Fruit fly (Drosophila melanogaster) whole organism, adult: Measurements from ENCODE around the gene CG9547.
A peak's percentile ranks its signal among the peaks of the same experiment; 100 is the strongest.

Experiments
- CG12768 ChIP-seq: fragments of 200-800 bp; sonication (Bioruptor generic); optimal IDR thresholded peaks from 2 replicates; lab custom pipeline; 2017; ENCODE audit warnings: missing biosample characterization, missing genetic modification characterization, mild to moderate bottlenecking, moderate library complexity, missing genetic modification reagents
- CG1620 ChIP-seq: fragments of 200-800 bp; sonication (Bioruptor generic); optimal IDR thresholded peaks from 2 replicates; lab custom pipeline; 2016; ENCODE audit warnings: missing biosample characterization, missing genetic modification characterization
- CG5204 ChIP-seq: fragments of 200-800 bp; sonication (Bioruptor generic); optimal IDR thresholded peaks from 2 replicates; lab custom pipeline; 2016; ENCODE audit warnings: missing biosample characterization, missing genetic modification characterization
- CG7045 ChIP-seq: fragments of 200-800 bp; sonication (Bioruptor generic); optimal IDR thresholded peaks from 2 replicates; lab custom pipeline; 2017; ENCODE audit warnings: missing biosample characterization, mild to moderate bottlenecking, missing genetic modification characterization
- CG7101 ChIP-seq: fragments of 200-800 bp; sonication (Bioruptor generic); optimal IDR thresholded peaks from 2 replicates; lab custom pipeline; 2018; ENCODE audit warnings: missing biosample characterization, mild to moderate bottlenecking, missing genetic modification characterization, moderate library complexity
- Clk ChIP-seq: fragments of 200-800 bp; sonication (Bioruptor generic); optimal IDR thresholded peaks from 2 replicates; lab custom pipeline; 2017; ENCODE audit warnings: missing biosample characterization, missing genetic modification characterization
- Mnt ChIP-seq: fragments of 200-800 bp; sonication (Bioruptor generic); optimal IDR thresholded peaks from 2 replicates; lab custom pipeline; 2016; ENCODE audit warnings: missing biosample characterization, mild to moderate bottlenecking, missing genetic modification characterization
- cnc ChIP-seq, 2 experiments: fragments of >200 bp; optimal IDR thresholded peaks; 2 replicates each; lab custom pipeline; 2017
- kay ChIP-seq: fragments of 200-800 bp; sonication (Bioruptor generic); peaks from one replicate; lab custom pipeline; 2016; ENCODE audit warnings: missing biosample characterization, missing genetic modification characterization, borderline replicate concordance
- ovo ChIP-seq: fragments of 200-800 bp; sonication (Bioruptor generic); optimal IDR thresholded peaks from 2 replicates; lab custom pipeline; 2016; ENCODE audit warnings: missing biosample characterization, missing genetic modification characterization
- tj ChIP-seq: fragments of 200-800 bp; sonication (Bioruptor generic); optimal IDR thresholded peaks from 3 replicates; lab custom pipeline; 2017; ENCODE audit warnings: missing biosample characterization, mild to moderate bottlenecking, missing genetic modification characterization, moderate library complexity

dm6 chr2L:6467509-6467908, 26.8 kb downstream of the CG9547 start, which contains the start of gene HemK1:
- no peak for TF ChIP-seq Clk (GFP tag; lab: Kevin White, UChicago)
- no peak for TF ChIP-seq CG7045 (GFP tag; lab: Kevin White, UChicago)
- no peak for TF ChIP-seq cnc (optimal IDR thresholded peaks at IDR 0.05; lab: Kevin White, UChicago)
- TF ChIP-seq CG1620 (GFP tag; lab: Kevin White, UChicago) = no peak
- TF ChIP-seq CG5204 = no peak
- no peak for TF ChIP-seq Mnt (GFP tag; lab: Kevin White, UChicago)
- TF ChIP-seq CG12768 (GFP tag; lab: Kevin White, UChicago) = no peak
- no peak for TF ChIP-seq ovo
- TF ChIP-seq kay (GFP tag; lab: Kevin White, UChicago) = no peak
- TF ChIP-seq CG7101 (tag; lab: Kevin White, UChicago) = peak; percentile 37
- no peak for TF ChIP-seq tj (GFP tag; lab: Kevin White, UChicago)
